Worm (Caenorhabditis elegans): ENCODE data around the gene sre-8.
"Not testable (repeated sequence)": the region's sequence is repeated elsewhere in the genome, so short reads cannot be mapped to it uniquely, and the experiment has no call there.

Gene sre-8

ce11 chrV:14267326-14267942 is 10.5 kb downstream of the sre-8 start:
- no peak for TF ChIP-seq K09A11.1 (tag; optimal IDR thresholded peaks at IDR 0.05; ENCODE audit: insufficient read depth)

- TF ChIP-seq elt-4 (tag; optimal IDR thresholded peaks at IDR 0.05) (no peak), ceh-31 (tag; optimal IDR thresholded peaks at IDR 0.05) (no peak), ceh-24 (tag; optimal IDR thresholded peaks at IDR 0.05) (no peak)
Observed at ce11 chrV:14268616-14269015, 11.7 kb downstream of the sre-8 start, which contains the start of gene F40G12.4. Gene F40G12.4, minus strand, starts transcription at chrV:14268716.

ce11 chrV:14270729-14271128 is 13.8 kb downstream of the sre-8 start, which contains the start of gene F40G12.5:
Gene F40G12.5, minus strand, starts transcription at chrV:14270829.
- TF ChIP-seq pqm-1 (tag; optimal IDR thresholded peaks at IDR 0.05) (no peak), ceh-22 (tag; optimal IDR thresholded peaks at IDR 0.05) (no peak), ztf-16 (tag; optimal IDR thresholded peaks at IDR 0.05) (no peak), nhr-11 (tag; optimal IDR thresholded peaks at IDR 0.05) (no peak), ttx-3 (tag; optimal IDR thresholded peaks at IDR 0.05) (no peak)

- no peak for TF ChIP-seq ceh-9 (tag; optimal IDR thresholded peaks at IDR 0.05)
- TF ChIP-seq ceh-31 (tag; optimal IDR thresholded peaks at IDR 0.05): no peak
Observed at ce11 chrV:14273019-14273418, 16.1 kb downstream of the sre-8 start, which contains the start of gene F40G12.6. Gene F40G12.6, minus strand, starts transcription at chrV:14273119.

ce11 chrV:14274268-14274667 is 17.4 kb downstream of the sre-8 start, which contains the start of gene F40G12.7:
Gene F40G12.7, plus strand, starts transcription at chrV:14274568.
- not testable (repeated sequence) for TF ChIP-seq T23F11.4 (GFP tag; optimal IDR thresholded peaks at IDR 0.05); sox-2 (GFP tag; IDR thresholded peaks at IDR 0.05); ztf-16 (tag; optimal IDR thresholded peaks at IDR 0.05)

ce11 chrV:14279777-14280176 is 22.9 kb downstream of the sre-8 start, which contains the start of gene srt-33:
Gene srt-33, minus strand, starts transcription at chrV:14279877.
- TF ChIP-seq pax-1 (tag; optimal IDR thresholded peaks at IDR 0.05) (no peak), ztf-16 (tag; optimal IDR thresholded peaks at IDR 0.05) (no peak), rnt-1 (tag; optimal IDR thresholded peaks at IDR 0.05) (no peak), madf-2 (tag; optimal IDR thresholded peaks at IDR 0.05) (no peak), mec-3 (tag; optimal IDR thresholded peaks at IDR 0.05; ENCODE audit: borderline replicate concordance) (no peak), fkh-10 (GFP tag; optimal IDR thresholded peaks at IDR 0.05) (no peak), ceh-30 (tag; optimal IDR thresholded peaks at IDR 0.05) (no peak), pha-2 (tag; optimal IDR thresholded peaks at IDR 0.05) (no peak), ahr-1 (tag; optimal IDR thresholded peaks at IDR 0.05) (no peak), ceh-48 (tag; optimal IDR thresholded peaks at IDR 0.05) (no peak), ceh-34 (tag; optimal IDR thresholded peaks at IDR 0.05) (no peak), sox-2 (GFP tag; IDR thresholded peaks at IDR 0.05) (no peak), hlh-6 (tag; optimal IDR thresholded peaks at IDR 0.05) (no peak), C38D4.7 (GFP tag; optimal IDR thresholded peaks at IDR 0.05) (no peak), nhr-11 (tag; optimal IDR thresholded peaks at IDR 0.05) (no peak), syd-9 (tag; optimal IDR thresholded peaks at IDR 0.05) (no peak), ceh-18 (tag; optimal IDR thresholded peaks at IDR 0.05) (no peak), T23F11.4 (GFP tag; optimal IDR thresholded peaks at IDR 0.05) (no peak), pqm-1 (tag; optimal IDR thresholded peaks at IDR 0.05) (no peak), elt-4 (tag; optimal IDR thresholded peaks at IDR 0.05) (no peak)

ce11 chrV:14282222-14282709 is 25.4 kb downstream of the sre-8 start, which contains the start of the genes srt-74 and F40G12.9:
Gene srt-74, minus strand, starts transcription at chrV:14282322.
Gene F40G12.9, plus strand, starts transcription at chrV:14282659.
- TF ChIP-seq ztf-16 (tag; optimal IDR thresholded peaks at IDR 0.05) (no peak), pat-9 (tag; optimal IDR thresholded peaks at IDR 0.05) (no peak), npax-4 (tag; optimal IDR thresholded peaks at IDR 0.05) (no peak), ets-4 (tag; optimal IDR thresholded peaks at IDR 0.05) (no peak), hlh-15 (tag; optimal IDR thresholded peaks at IDR 0.05) (no peak), K09A11.1 (tag; optimal IDR thresholded peaks at IDR 0.05; ENCODE audit: insufficient read depth) (no peak), ref-2 (tag; optimal IDR thresholded peaks at IDR 0.05) (no peak), ceh-19 (GFP tag; optimal IDR thresholded peaks at IDR 0.05) (no peak), sox-4 (tag; optimal IDR thresholded peaks at IDR 0.05) (no peak), ceh-24 (tag; optimal IDR thresholded peaks at IDR 0.05) (no peak), tbx-7 (tag; optimal IDR thresholded peaks at IDR 0.05) (no peak), mec-3 (tag; optimal IDR thresholded peaks at IDR 0.05; ENCODE audit: borderline replicate concordance) (no peak), pros-1 (tag; optimal IDR thresholded peaks at IDR 0.05) (no peak), che-1 (tag; optimal IDR thresholded peaks at IDR 0.05) (no peak), elt-2 (tag; optimal IDR thresholded peaks at IDR 0.05) (no peak)
